Fruit fly (Drosophila melanogaster) whole organism, adult: ENCODE results near the gene Ptpmeg.

Source experiments
- CG11617 ChIP-seq: fragments of 200-800 bp; sonication (Bioruptor generic); optimal IDR thresholded peaks from 2 replicates; lab custom pipeline; 2017; ENCODE audit warnings: mild to moderate bottlenecking, missing biosample characterization, missing genetic modification reagents, missing genetic modification characterization
- CG12768 ChIP-seq: fragments of 200-800 bp; sonication (Bioruptor generic); optimal IDR thresholded peaks from 2 replicates; lab custom pipeline; 2017; ENCODE audit warnings: missing biosample characterization, missing genetic modification characterization, mild to moderate bottlenecking, moderate library complexity, missing genetic modification reagents
- CG14711 ChIP-seq: fragments of 200-800 bp; sonication (Bioruptor generic); optimal IDR thresholded peaks from 2 replicates; lab custom pipeline; 2018; ENCODE audit warnings: missing biosample characterization, mild to moderate bottlenecking, missing genetic modification characterization, moderate library complexity
- CG1620 ChIP-seq: fragments of 200-800 bp; sonication (Bioruptor generic); optimal IDR thresholded peaks from 2 replicates; lab custom pipeline; 2016; ENCODE audit warnings: missing biosample characterization, missing genetic modification characterization
- CG33017 ChIP-seq: fragments of 200-800 bp; sonication (Bioruptor generic); optimal IDR thresholded peaks from 2 replicates; lab custom pipeline; 2018; ENCODE audit warnings: missing biosample characterization, mild to moderate bottlenecking, missing genetic modification characterization, moderate library complexity
- CG5204 ChIP-seq: fragments of 200-800 bp; sonication (Bioruptor generic); optimal IDR thresholded peaks from 2 replicates; lab custom pipeline; 2016; ENCODE audit warnings: missing biosample characterization, missing genetic modification characterization
- CG7045 ChIP-seq: fragments of 200-800 bp; sonication (Bioruptor generic); optimal IDR thresholded peaks from 2 replicates; lab custom pipeline; 2017; ENCODE audit warnings: missing biosample characterization, mild to moderate bottlenecking, missing genetic modification characterization
- CG7101 ChIP-seq: fragments of 200-800 bp; sonication (Bioruptor generic); optimal IDR thresholded peaks from 2 replicates; lab custom pipeline; 2018; ENCODE audit warnings: missing biosample characterization, mild to moderate bottlenecking, missing genetic modification characterization, moderate library complexity
- Clk ChIP-seq: fragments of 200-800 bp; sonication (Bioruptor generic); optimal IDR thresholded peaks from 2 replicates; lab custom pipeline; 2017; ENCODE audit warnings: missing biosample characterization, missing genetic modification characterization
- Crg-1 ChIP-seq: fragments of 200-800 bp; sonication (Bioruptor generic); optimal IDR thresholded peaks from 2 replicates; lab custom pipeline; 2016; ENCODE audit warnings: missing biosample characterization, missing genetic modification characterization
- Hr96 ChIP-seq: fragments of 200-800 bp; sonication (Bioruptor generic); optimal IDR thresholded peaks from 2 replicates; lab custom pipeline; 2016; ENCODE audit warnings: missing biosample characterization, missing genetic modification characterization
- Mnt ChIP-seq: fragments of 200-800 bp; sonication (Bioruptor generic); optimal IDR thresholded peaks from 2 replicates; lab custom pipeline; 2016; ENCODE audit warnings: missing biosample characterization, mild to moderate bottlenecking, missing genetic modification characterization
- bab1 ChIP-seq: fragments of 200-800 bp; sonication (Bioruptor generic); optimal IDR thresholded peaks from 3 replicates; lab custom pipeline; 2019; ENCODE audit warnings: missing biosample characterization, mild to moderate bottlenecking, missing genetic modification characterization, moderate library complexity
- cic ChIP-seq: fragments of 200-800 bp; sonication (Bioruptor generic); optimal IDR thresholded peaks from 2 replicates; lab custom pipeline; 2017; ENCODE audit warnings: missing biosample characterization, mild to moderate bottlenecking, missing genetic modification characterization, moderate library complexity
- cnc ChIP-seq, 2 experiments: fragments of >200 bp; optimal IDR thresholded peaks; 2 replicates each; lab custom pipeline; 2017
- kay ChIP-seq: fragments of 200-800 bp; sonication (Bioruptor generic); peaks from one replicate; lab custom pipeline; 2016; ENCODE audit warnings: missing biosample characterization, missing genetic modification characterization, borderline replicate concordance
- ovo ChIP-seq: fragments of 200-800 bp; sonication (Bioruptor generic); optimal IDR thresholded peaks from 2 replicates; lab custom pipeline; 2016; ENCODE audit warnings: missing biosample characterization, missing genetic modification characterization
- pad ChIP-seq: fragments of 200-800 bp; sonication (Bioruptor generic); optimal IDR thresholded peaks from 3 replicates; lab custom pipeline; 2017; ENCODE audit warnings: missing biosample characterization, missing genetic modification characterization, mild to moderate bottlenecking, moderate library complexity, missing genetic modification reagents
- tj ChIP-seq: fragments of 200-800 bp; sonication (Bioruptor generic); optimal IDR thresholded peaks from 3 replicates; lab custom pipeline; 2017; ENCODE audit warnings: missing biosample characterization, mild to moderate bottlenecking, missing genetic modification characterization, moderate library complexity
- toe ChIP-seq: fragments of 200-800 bp; sonication (Bioruptor generic); optimal IDR thresholded peaks from 2 replicates; lab custom pipeline; 2016; ENCODE audit warnings: missing biosample characterization, missing genetic modification characterization

The Ptpmeg gene

DNA sequence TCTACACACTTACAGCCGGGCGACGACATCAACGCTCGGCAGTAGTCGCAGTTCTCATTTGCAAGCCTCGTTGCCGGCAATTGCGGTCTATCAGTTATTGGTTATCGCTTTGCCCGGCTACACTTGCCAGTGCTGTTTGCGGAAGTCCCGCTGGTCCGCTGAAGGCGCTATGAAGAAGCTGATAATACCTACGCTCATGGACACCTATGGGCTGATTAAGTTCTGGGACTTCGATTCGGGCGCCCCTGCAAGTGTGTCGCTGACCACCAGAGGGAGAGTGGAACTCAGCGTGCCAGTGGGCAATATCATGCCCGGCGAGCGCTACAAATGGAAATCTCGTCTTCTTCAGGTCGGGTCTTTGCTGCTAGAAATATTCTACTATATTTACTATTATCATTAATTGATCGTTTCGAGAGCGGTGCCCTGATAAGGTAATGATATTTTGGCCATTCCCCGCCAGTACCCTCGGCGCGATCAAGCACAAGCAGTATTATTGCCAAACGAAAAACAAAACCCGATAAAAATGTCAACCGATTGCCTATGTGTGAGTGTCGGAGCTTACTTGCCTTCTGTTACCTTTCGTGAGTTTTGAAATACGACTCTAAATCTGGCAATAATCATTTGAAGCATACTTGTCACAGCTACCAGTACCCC, 27.8 kb upstream of the Ptpmeg start:
- TF ChIP-seq kay (GFP tag; lab: Kevin White, UChicago) (no peak), cic (peak; percentile 38)

DNA sequence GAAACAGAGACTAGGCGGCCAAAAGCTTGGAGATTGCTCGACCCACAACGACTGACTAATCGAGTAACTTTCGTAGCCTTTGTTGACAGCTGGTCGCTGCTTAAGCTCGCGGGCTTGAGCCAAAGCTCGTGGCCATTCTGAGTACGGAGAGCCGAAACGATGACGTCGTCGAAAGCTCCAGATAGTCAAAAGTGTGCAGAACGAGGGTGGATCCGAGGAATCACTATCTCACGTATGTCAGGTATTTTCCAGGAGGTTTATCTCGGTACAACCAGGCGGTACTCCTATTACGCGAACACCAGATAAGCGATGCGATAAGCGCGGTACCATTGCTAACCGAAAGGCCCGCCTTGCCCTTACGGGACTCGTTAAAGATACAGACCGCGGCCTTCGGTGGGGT, 16.3 kb upstream of the Ptpmeg start:
- TF ChIP-seq CG33017 (tag; lab: Kevin White, UChicago) (peak; percentile 23), ovo (no peak), CG7101 (peak; percentile 2), CG11617 (GFP tag; lab: Kevin White, UChicago) (no peak), CG12768 (GFP tag; lab: Kevin White, UChicago) (peak; percentile 23), Crg-1 (no peak), bab1 (peak; percentile 20), Hr96 (GFP tag; lab: Kevin White, UChicago) (no peak), toe (GFP tag; lab: Kevin White, UChicago) (no peak), tj (GFP tag; lab: Kevin White, UChicago) (no peak), CG5204 (GFP tag; lab: Kevin White, UChicago) (no peak), cic (peak; percentile 82), cnc (optimal IDR thresholded peaks at IDR 0.05; lab: Kevin White, UChicago) (no peak)

DNA sequence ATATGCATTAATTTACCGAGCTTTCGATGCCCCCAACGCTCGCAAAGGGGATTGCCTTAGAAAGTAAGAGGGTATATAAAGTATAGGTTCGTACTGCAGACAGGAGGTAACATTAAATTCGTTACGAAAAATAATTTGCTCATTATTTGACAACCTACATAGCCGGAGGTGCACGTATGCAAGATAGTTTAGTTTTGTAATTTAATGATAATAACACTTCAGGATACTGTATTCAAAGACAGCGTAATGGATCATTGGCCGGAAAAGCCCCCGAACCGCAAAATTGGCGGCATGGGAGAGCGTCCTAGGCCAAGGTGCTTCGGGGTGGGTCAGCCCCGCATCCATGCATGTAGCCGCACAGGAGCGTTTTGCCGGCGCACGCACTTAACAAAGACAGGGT, 15.6 kb upstream of the Ptpmeg start:
- TF ChIP-seq CG14711 (tag; lab: Kevin White, UChicago) (no peak), ovo (no peak), Crg-1 (no peak), kay (GFP tag; lab: Kevin White, UChicago) (no peak), CG12768 (GFP tag; lab: Kevin White, UChicago) (no peak), Mnt (GFP tag; lab: Kevin White, UChicago) (no peak), Clk (GFP tag; lab: Kevin White, UChicago) (no peak), CG7101 (no peak), cic (no peak), Hr96 (GFP tag; lab: Kevin White, UChicago) (no peak), CG5204 (GFP tag; lab: Kevin White, UChicago) (no peak)

DNA sequence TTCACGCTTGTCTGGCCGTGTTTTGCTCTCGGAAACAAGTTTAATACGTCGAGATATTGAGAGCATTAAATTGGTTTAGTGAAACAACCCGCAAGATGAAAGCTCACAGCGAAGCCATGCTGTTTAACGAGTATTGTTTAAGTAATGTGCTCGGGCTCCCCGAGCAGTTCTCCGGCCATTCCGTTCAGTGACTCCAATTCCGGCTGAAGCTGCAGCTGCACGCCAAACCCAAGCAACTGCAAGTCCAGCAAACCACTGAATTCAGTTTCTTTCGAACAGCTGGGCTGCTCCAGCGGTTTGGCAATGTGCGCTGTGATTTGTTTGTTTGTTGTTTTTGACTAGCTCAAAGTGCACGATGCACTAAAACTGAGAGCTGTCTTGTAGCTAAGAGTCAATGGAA, 12.8 kb upstream of the Ptpmeg start:
- TF ChIP-seq Crg-1 (no peak), bab1 (no peak), CG12768 (GFP tag; lab: Kevin White, UChicago) (no peak), cic (no peak), CG11617 (GFP tag; lab: Kevin White, UChicago) (no peak), toe (GFP tag; lab: Kevin White, UChicago) (no peak), CG33017 (tag; lab: Kevin White, UChicago) (no peak), ovo (no peak), CG7045 (GFP tag; lab: Kevin White, UChicago) (no peak), Mnt (GFP tag; lab: Kevin White, UChicago) (no peak), CG14711 (tag; lab: Kevin White, UChicago) (no peak), CG5204 (GFP tag; lab: Kevin White, UChicago) (no peak), CG1620 (GFP tag; lab: Kevin White, UChicago) (no peak), Clk (GFP tag; lab: Kevin White, UChicago) (no peak), Hr96 (GFP tag; lab: Kevin White, UChicago) (no peak), tj (GFP tag; lab: Kevin White, UChicago) (no peak), pad (no peak), kay (GFP tag; lab: Kevin White, UChicago) (no peak)

DNA sequence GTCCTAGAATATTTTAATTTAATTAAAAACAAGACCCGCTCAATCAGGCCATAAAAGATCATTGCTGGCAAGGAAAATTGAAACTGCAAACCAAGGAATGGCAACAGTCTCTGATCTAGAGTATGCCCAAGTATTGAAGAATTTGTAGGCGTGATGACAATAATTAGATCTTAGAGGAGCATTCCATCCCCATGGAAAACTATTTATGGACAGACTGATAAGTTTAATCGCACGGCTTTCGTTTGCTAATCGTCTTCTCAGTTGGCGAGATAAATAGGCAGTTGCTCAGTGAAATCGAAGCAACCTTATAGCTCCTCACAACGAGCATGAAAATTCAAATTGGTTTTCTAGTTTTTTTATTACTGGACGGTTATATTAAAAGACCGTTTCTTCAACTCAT, 11.1 kb upstream of the Ptpmeg start, which contains the start of gene ddbt:
Gene ddbt (plus strand): TSS at position 301 of the 400 bp plus-strand sequence.
- TF ChIP-seq Hr96 (GFP tag; lab: Kevin White, UChicago) = no peak
- no peak for TF ChIP-seq CG12768 (GFP tag; lab: Kevin White, UChicago)
- no peak for TF ChIP-seq pad
- no peak for TF ChIP-seq toe (GFP tag; lab: Kevin White, UChicago)
- no peak for TF ChIP-seq CG33017 (tag; lab: Kevin White, UChicago)
- no peak for TF ChIP-seq CG7045 (GFP tag; lab: Kevin White, UChicago)
- TF ChIP-seq Crg-1 = no peak
- TF ChIP-seq bab1 = no peak
- no peak for TF ChIP-seq CG5204 (GFP tag; lab: Kevin White, UChicago)

DNA sequence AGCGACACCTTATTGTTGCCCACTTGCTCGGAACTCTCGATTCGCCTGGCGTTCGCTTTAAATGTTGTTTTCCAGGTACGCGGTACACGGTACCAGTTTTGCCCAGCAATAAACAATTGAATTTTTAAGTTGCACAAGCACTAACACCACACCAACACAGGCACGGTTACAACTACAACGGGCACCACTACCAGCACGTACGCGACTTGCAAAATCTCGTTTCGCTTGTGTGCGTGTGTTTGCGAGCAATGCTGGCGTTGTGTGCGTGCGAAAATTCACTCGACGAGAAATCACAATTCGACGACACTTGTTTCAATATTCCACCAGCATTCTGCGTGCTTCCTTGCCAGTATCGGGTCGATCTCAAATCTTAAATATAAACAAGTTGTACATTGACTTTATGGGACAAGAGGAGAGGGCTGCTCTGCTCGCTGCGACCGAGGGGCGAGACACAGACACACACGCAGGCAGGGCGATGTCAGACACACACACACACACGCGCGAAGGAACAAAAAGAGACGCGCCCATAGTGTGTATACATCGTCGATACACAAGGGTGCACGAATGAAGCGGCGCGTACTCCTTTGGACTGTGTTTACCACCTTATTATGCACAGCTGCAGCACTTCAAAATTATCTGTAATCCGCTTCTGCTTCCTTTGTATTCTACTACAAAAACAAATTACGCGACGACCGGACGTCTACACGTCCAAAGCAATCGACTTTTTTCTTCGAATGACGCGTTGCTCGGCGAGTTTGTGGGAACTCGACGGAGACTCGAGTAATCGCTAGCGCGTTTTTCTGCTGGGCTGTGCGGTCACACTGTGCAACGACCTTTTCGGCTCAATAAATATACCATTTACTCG, 8.5 kb upstream of the Ptpmeg start, which contains the start of gene fwd:
Gene fwd (minus strand): TSS at position 740 of the 865 bp plus-strand sequence.
- TF ChIP-seq bab1 (peak; percentile 70), cic (peak; percentile 47), CG7101 (peak; percentile 51), tj (GFP tag; lab: Kevin White, UChicago) (peak; percentile 18), CG12768 (GFP tag; lab: Kevin White, UChicago) (no peak), CG11617 (GFP tag; lab: Kevin White, UChicago) (peak; percentile 57), CG7045 (GFP tag; lab: Kevin White, UChicago) (no peak), CG5204 (GFP tag; lab: Kevin White, UChicago) (no peak), pad (peak; percentile 51), Crg-1 (no peak), CG14711 (tag; lab: Kevin White, UChicago) (no peak), cnc (optimal IDR thresholded peaks at IDR 0.05; lab: Kevin White, UChicago) (no peak), Mnt (GFP tag; lab: Kevin White, UChicago) (no peak), CG1620 (GFP tag; lab: Kevin White, UChicago) (peak; percentile 23), ovo (peak; percentile 52), CG33017 (tag; lab: Kevin White, UChicago) (peak; percentile 22), toe (GFP tag; lab: Kevin White, UChicago) (no peak)
